Fruit fly (Drosophila melanogaster): Measurements from ENCODE around the gene CG31717.

Gene CG31717

dm6 chr2L:10255725-10256158, 5.2 kb downstream of the CG31717 start, which contains the start of gene CG5676:
CG5676 (minus strand) TSS chr2L:10255891.
- no peak for TF ChIP-seq CG8319 (GFP tag; optimal IDR thresholded peaks at IDR 0.05)
- TF ChIP-seq svp (GFP tag), result no peak
- TF ChIP-seq Ets96B (tag; optimal IDR thresholded peaks at IDR 0.05), result no peak
- no peak for TF ChIP-seq Hr38 (GFP tag; optimal IDR thresholded peaks at IDR 0.05)
- TF ChIP-seq CG6163 (GFP tag; IDR thresholded peaks at IDR 0.05), result no peak
- no peak for TF ChIP-seq fkh (GFP tag; optimal IDR thresholded peaks at IDR 0.05)

- TF ChIP-seq Eip78C (GFP tag) (peak; percentile 83), salr (GFP tag; optimal IDR thresholded peaks at IDR 0.05) (no peak)
Measured at dm6 chr2L:10259960-10260749, 9.6 kb downstream of the CG31717 start.

- TF ChIP-seq Eip78C (GFP tag) (peak; percentile 89), Ets21C (GFP tag; optimal IDR thresholded peaks at IDR 0.05) (peak; percentile 42), spab (GFP tag; optimal IDR thresholded peaks at IDR 0.05) (no peak), CG7368 (GFP tag; optimal IDR thresholded peaks at IDR 0.05) (no peak), CG10631 (GFP tag; optimal IDR thresholded peaks at IDR 0.05) (no peak), CG11762 (GFP tag; optimal IDR thresholded peaks at IDR 0.05; ENCODE audit: insufficient read depth) (no peak), lz (GFP tag; optimal IDR thresholded peaks at IDR 0.05) (peak; percentile 69), fkh (GFP tag; optimal IDR thresholded peaks at IDR 0.05) (peak; percentile 86), Hr4 (GFP tag; optimal IDR thresholded peaks at IDR 0.05) (peak; percentile 80), CG8632 (GFP tag; optimal IDR thresholded peaks at IDR 0.05) (peak; percentile 37), Sox102F (GFP tag; optimal IDR thresholded peaks at IDR 0.05) (no peak), fd85E (GFP tag; optimal IDR thresholded peaks at IDR 0.05) (no peak), esn (GFP tag; optimal IDR thresholded peaks at IDR 0.05) (peak; percentile 67), CG32006 (GFP tag; optimal IDR thresholded peaks at IDR 0.05) (no peak), CG3919 (GFP tag; optimal IDR thresholded peaks at IDR 0.05) (no peak), Ets96B (tag; optimal IDR thresholded peaks at IDR 0.05) (peak; percentile 55), ss (GFP tag; optimal IDR thresholded peaks at IDR 0.05) (peak in 1 of 2 experiments; percentile 3), vri (GFP tag; optimal IDR thresholded peaks at IDR 0.05) (no peak), CG8319 (GFP tag; optimal IDR thresholded peaks at IDR 0.05) (peak; percentile 48), net (GFP tag; optimal IDR thresholded peaks at IDR 0.05) (no peak), Gug (GFP tag; IDR thresholded peaks at IDR 0.05) (no peak), Hr38 (GFP tag; optimal IDR thresholded peaks at IDR 0.05) (no peak), CG15336 (GFP tag; IDR thresholded peaks at IDR 0.05) (peak; percentile 72), cyc (GFP tag; optimal IDR thresholded peaks at IDR 0.05) (peak; percentile 52), CG3032 (tag; optimal IDR thresholded peaks at IDR 0.05) (peak; percentile 61), CG31627 (GFP tag; optimal IDR thresholded peaks at IDR 0.05) (peak; percentile 56), fd59A (GFP tag; optimal IDR thresholded peaks at IDR 0.05) (no peak), achi (GFP tag; optimal IDR thresholded peaks at IDR 0.05) (no peak), topi (GFP tag; optimal IDR thresholded peaks at IDR 0.05) (peak; percentile 68), Eip75B (GFP tag; optimal IDR thresholded peaks at IDR 0.05) (peak; percentile 66), CG4318 (GFP tag; optimal IDR thresholded peaks at IDR 0.05) (no peak), Sox15 (GFP tag; optimal IDR thresholded peaks at IDR 0.05) (peak; percentile 11), CG9139 (GFP tag; optimal IDR thresholded peaks at IDR 0.05) (no peak), Lpt (GFP tag; optimal IDR thresholded peaks at IDR 0.05) (no peak), Eip93F (GFP tag; optimal IDR thresholded peaks at IDR 0.05) (no peak), CG11902 (GFP tag; optimal IDR thresholded peaks at IDR 0.05) (peak; percentile 33), Sox14 (GFP tag; optimal IDR thresholded peaks at IDR 0.05) (peak; percentile 55), CG6854 (GFP tag; optimal IDR thresholded peaks at IDR 0.05) (peak; percentile 25), acj6 (GFP tag; optimal IDR thresholded peaks at IDR 0.05) (peak; percentile 50), CG11294 (GFP tag; IDR thresholded peaks at IDR 0.05) (no peak), Met (GFP tag; optimal IDR thresholded peaks at IDR 0.05) (peak; percentile 71), OdsH (GFP tag; optimal IDR thresholded peaks at IDR 0.05) (peak; percentile 62)
Measured at dm6 chr2L:10260750-10261493, 10.4 kb downstream of the CG31717 start, which contains the start of gene Pten. Pten (minus strand) TSS chr2L:10261049.

Data from whole organism, prepupa.